Worm (Caenorhabditis elegans) whole organism, early embryonic: ENCODE data around the gene let-767.

Experiments
- ama-1 ChIP-seq: fragments of 150-350 bp; optimal IDR thresholded peaks from 2 replicates; lab custom pipeline; 2014
- flt-1 ChIP-seq: fragments of 200-800 bp; sonication (Bioruptor generic); IDR thresholded peaks from 2 replicates; pipeline ENCODE4 v1.3.6; 2022; ENCODE audit warnings: missing genetic modification characterization, missing compliant biosample characterization
- hmbx-1 ChIP-seq: sonication (generic microtip); optimal IDR thresholded peaks from 2 replicates; lab custom pipeline; 2016; ENCODE audit warnings: mild to moderate bottlenecking, missing genetic modification characterization, missing compliant biosample characterization
- sea-1 ChIP-seq: fragments of 200-800 bp; sonication (Bioruptor generic); conservative IDR thresholded peaks from 2 replicates; pipeline ENCODE4 v1.3.6; 2022; ENCODE audit warnings: missing genetic modification characterization, missing compliant biosample characterization
- tbx-11 ChIP-seq: fragments of 200-800 bp; sonication (Bioruptor generic); IDR thresholded peaks from 2 replicates; pipeline ENCODE4 v1.3.6; 2022; ENCODE audit warnings: missing genetic modification characterization, missing compliant biosample characterization
- tbx-37 ChIP-seq: fragments of 200-800 bp; sonication (Bioruptor generic); conservative IDR thresholded peaks from 2 replicates; pipeline ENCODE4 v1.3.6; 2022; ENCODE audit warnings: missing genetic modification reagents, missing genetic modification characterization, missing compliant biosample characterization
- tra-4 ChIP-seq: sonication (generic microtip); optimal IDR thresholded peaks from 2 replicates; lab custom pipeline; 2017; ENCODE audit warnings: missing genetic modification characterization, missing compliant biosample characterization

DNA sequence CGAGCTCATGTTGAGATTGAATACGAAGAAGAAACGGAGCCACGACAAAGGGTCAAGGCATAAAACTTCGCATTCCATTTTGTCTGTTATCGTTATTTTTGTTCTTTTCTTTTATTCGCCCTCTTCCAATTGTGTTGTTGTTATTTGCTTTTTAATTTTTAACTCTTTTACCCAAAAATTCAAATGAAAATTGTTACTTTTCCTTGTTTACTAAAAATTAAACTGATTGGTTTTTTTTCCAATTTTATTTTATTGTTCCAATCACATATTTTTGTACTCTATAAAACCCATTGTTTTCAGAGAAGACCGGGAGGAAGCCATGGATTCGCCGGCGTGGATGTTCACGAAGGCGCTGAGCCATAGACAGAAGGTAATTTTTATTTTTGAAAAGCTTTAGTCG lies 40.7 kb upstream of the let-767 start, which contains the start of gene C16A3.5:
- no peak for TF ChIP-seq tbx-11 (GFP tag; lab: Robert Waterston, UW)
- TF ChIP-seq ama-1 (lab: Kevin White, UChicago) = no peak
- no peak for TF ChIP-seq tra-4 (tag; lab: Kevin White, UChicago)
- no peak for TF ChIP-seq hmbx-1 (tag; lab: Kevin White, UChicago)
- TF ChIP-seq tbx-37 (GFP tag; lab: Robert Waterston, UW) = no peak
- TF ChIP-seq flt-1 (GFP tag; lab: Robert Waterston, UW) = no peak
- TF ChIP-seq sea-1 (GFP tag; lab: Robert Waterston, UW) = no peak
